Worm (Caenorhabditis elegans) whole organism, L4 larva: ENCODE results near the gene ZC443.1.

Experiments used
- aly-2 ChIP-seq: sonication (generic microtip); optimal IDR thresholded peaks from 2 replicates; lab custom pipeline; 2018; ENCODE audit warnings: missing biosample characterization, missing genetic modification characterization
- ama-1 ChIP-seq: fragments of 150-350 bp; optimal IDR thresholded peaks from 2 replicates; lab custom pipeline; 2014; ENCODE audit warnings: inconsistent platforms, mixed read lengths
- ceh-28 ChIP-seq: fragments of 150-350 bp; optimal IDR thresholded peaks from 2 replicates; lab custom pipeline; 2014; ENCODE audit warnings: missing biosample characterization, missing genetic modification reagents, missing genetic modification characterization
- ceh-32 ChIP-seq: sonication (generic microtip); optimal IDR thresholded peaks from 2 replicates; lab custom pipeline; 2016; ENCODE audit warnings: mild to moderate bottlenecking, missing genetic modification characterization, missing compliant biosample characterization; ENCODE audit not compliant: poor library complexity
- dpl-1 ChIP-seq: fragments of 150-350 bp; optimal IDR thresholded peaks from 2 replicates; lab custom pipeline; 2014; ENCODE audit warnings: missing biosample characterization, missing genetic modification reagents, missing genetic modification characterization
- nhr-76 ChIP-seq: fragments of 150-350 bp; optimal IDR thresholded peaks from 2 replicates; lab custom pipeline; 2014; ENCODE audit warnings: missing biosample characterization, missing genetic modification characterization

ce11 chrV:12819792-12820453 lies 10.0 kb upstream of the ZC443.1 start, which contains the start of the genes ZC443.4 and ugt-18:
- no peak for TF ChIP-seq ama-1
- TF ChIP-seq ceh-28, result no peak
- no peak for TF ChIP-seq ceh-32 (tag; lab: Kevin White, UChicago)
- no peak for TF ChIP-seq nhr-76 (tag; lab: Kevin White, UChicago)
- no peak for TF ChIP-seq aly-2 (tag; lab: Kevin White, UChicago)
- no peak for TF ChIP-seq dpl-1 (GFP tag; lab: Kevin White, UChicago)
